Worm (Caenorhabditis elegans): ENCODE measurements around the gene srt-48.

The srt-48 gene

ce11 chrIV:15038821-15039220, 29.9 kb downstream of the srt-48 start (continued):
- TF ChIP-seq aptf-2 (GFP tag; conservative IDR thresholded peaks at IDR 0.05) (no peak), somi-1 (GFP tag; optimal IDR thresholded peaks at IDR 0.05) (no peak), dox-1 (GFP tag; IDR thresholded peaks at IDR 0.05) (no peak), sdz-38 (tag; optimal IDR thresholded peaks at IDR 0.05) (no peak), egrh-3 (GFP tag; IDR thresholded peaks at IDR 0.05) (peak; percentile 76), egl-44 (GFP tag; IDR thresholded peaks at IDR 0.05) (no peak), K12H6.12 (tag; optimal IDR thresholded peaks at IDR 0.05) (no peak), zfh-2 (GFP tag; conservative IDR thresholded peaks at IDR 0.05) (peak; percentile 86), akir-1 (GFP tag; optimal IDR thresholded peaks at IDR 0.05) (no peak), unc-62 (GFP tag; optimal IDR thresholded peaks at IDR 0.05) (no peak)

DNA sequence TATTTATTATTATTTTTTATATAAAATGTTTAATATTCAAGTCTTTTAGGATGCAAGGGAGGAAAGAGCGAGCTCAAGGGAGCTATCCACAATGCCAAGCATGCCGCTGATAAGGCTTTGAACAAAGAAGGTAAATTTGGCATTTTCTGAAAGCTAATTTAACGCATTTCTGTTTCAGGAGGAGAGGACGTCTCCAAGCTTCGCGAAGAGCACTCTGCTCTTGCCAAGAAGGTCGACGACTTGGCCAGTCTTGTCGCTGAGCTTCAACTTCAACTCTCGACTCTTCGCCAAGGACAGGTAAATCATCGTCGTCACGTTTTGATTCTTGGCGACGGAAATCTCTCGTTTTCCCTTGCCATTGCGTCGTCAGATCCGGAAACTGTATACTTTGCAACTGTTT, 31.2 kb downstream of the srt-48 start:
- no peak for TF ChIP-seq Y95B8A.8 (GFP tag; IDR thresholded peaks at IDR 0.05)
- TF ChIP-seq ceh-58 (GFP tag; IDR thresholded peaks at IDR 0.05) = no peak
- no peak for TF ChIP-seq efl-1 (GFP tag; optimal IDR thresholded peaks at IDR 0.05)
- no peak for TF ChIP-seq pbrm-1 (GFP tag; IDR thresholded peaks at IDR 0.05)
- TF ChIP-seq madf-3 (GFP tag; IDR thresholded peaks at IDR 0.05) = 0 out of 2 replicates have a peak, but pooled peaks have one; percentile 17
- peak; percentile 51; the same call in 1 of the 2 replicates for TF ChIP-seq attf-6 (GFP tag; IDR thresholded peaks at IDR 0.05)

ce11 chrIV:15036974-15037373, 31.7 kb downstream of the srt-48 start, which contains the start of gene eef-1B.2:
TSS of gene eef-1B.2 (plus strand) at chrIV:15037331.
- TF ChIP-seq F57A8.1 (GFP tag; optimal IDR thresholded peaks at IDR 0.05) (no peak), D2030.7 (GFP tag; IDR thresholded peaks at IDR 0.05) (0 out of 2 replicates have a peak, but pooled peaks have one; percentile 36), B0035.1 (tag; optimal IDR thresholded peaks at IDR 0.05) (no peak), Y67H2A.10 (GFP tag; conservative IDR thresholded peaks at IDR 0.05) (no peak), ceh-100 (GFP tag; IDR thresholded peaks at IDR 0.05) (no peak), mes-4 (tag; optimal IDR thresholded peaks at IDR 0.05) (no peak), lin-35 (GFP tag; optimal IDR thresholded peaks at IDR 0.05) (peak in 1 of 3 experiments; percentile 86), Y79H2A.3 (GFP tag; conservative IDR thresholded peaks at IDR 0.05) (no peak), ceh-27 (GFP tag; optimal IDR thresholded peaks at IDR 0.05) (peak; percentile 5), snpc-4 (GFP tag; optimal IDR thresholded peaks at IDR 0.05) (peak; percentile 68), snpc-4 (tag; optimal IDR thresholded peaks at IDR 0.05) (peak in 3 of 4 experiments; percentile 80 to 88 (median 87)), gei-17 (GFP tag; optimal IDR thresholded peaks at IDR 0.05) (no peak), F55B11.4 (tag; optimal IDR thresholded peaks at IDR 0.05; ENCODE audit: borderline replicate concordance, insufficient read depth) (no peak), egl-18 (GFP tag; IDR thresholded peaks at IDR 0.05) (no peak), tbp1 (GFP tag; optimal IDR thresholded peaks at IDR 0.05) (peak; percentile 37), pha-4 (tag; optimal IDR thresholded peaks at IDR 0.05) (no peak), F49E8.2 (tag; optimal IDR thresholded peaks at IDR 0.05; ENCODE audit: insufficient read depth) (no peak), chd-7 (tag; optimal IDR thresholded peaks at IDR 0.05) (no peak), tbx-9 (tag; optimal IDR thresholded peaks at IDR 0.05; ENCODE audit: borderline replicate concordance) (no peak), nfya-1 (tag; optimal IDR thresholded peaks at IDR 0.05; ENCODE audit: borderline replicate concordance, insufficient read depth) (no peak), nfya-2 (GFP tag; IDR thresholded peaks at IDR 0.05) (no peak), K12H6.12 (tag; optimal IDR thresholded peaks at IDR 0.05) (no peak), lin-40 (tag; optimal IDR thresholded peaks at IDR 0.05) (peak; percentile 12), dpff-1 (tag; optimal IDR thresholded peaks at IDR 0.05) (no peak), egrh-3 (GFP tag; IDR thresholded peaks at IDR 0.05) (no peak), F57C9.4 (tag; optimal IDR thresholded peaks at IDR 0.05) (no peak), F39B2.1 (GFP tag; IDR thresholded peaks at IDR 0.05) (no peak), atf-7 (tag; optimal IDR thresholded peaks at IDR 0.05) (no peak), mel-28 (tag; optimal IDR thresholded peaks at IDR 0.05; ENCODE audit: borderline replicate concordance) (no peak), ceh-40 (GFP tag; IDR thresholded peaks at IDR 0.05) (no peak), hrde-1 (tag; optimal IDR thresholded peaks at IDR 0.05; ENCODE audit: borderline replicate concordance) (no peak), ztf-6 (GFP tag; IDR thresholded peaks at IDR 0.05) (no peak)
